Worm (Caenorhabditis elegans) whole organism, L4 larva: ENCODE measurements around the gene flh-3.
A peak's percentile ranks its signal among the peaks of the same experiment; 100 is the strongest.

Source experiments
- D1046.2 ChIP-seq: fragments of 200-800 bp; sonication (Bioruptor generic); IDR thresholded peaks from 2 replicates; pipeline ENCODE4 v1.3.6; 2022; ENCODE audit warnings: missing genetic modification characterization, missing compliant biosample characterization
- F10B5.3 ChIP-seq: sonication (generic microtip); optimal IDR thresholded peaks from 2 replicates; lab custom pipeline; 2016; ENCODE audit warnings: mild to moderate bottlenecking, missing genetic modification characterization, missing compliant biosample characterization
- T20F7.1 ChIP-seq: fragments of 200-800 bp; sonication (Bioruptor generic); optimal IDR thresholded peaks from 2 replicates; lab custom pipeline; 2018; ENCODE audit warnings: mild to moderate bottlenecking, missing genetic modification characterization, missing compliant biosample characterization
- Y48G9A.11 ChIP-seq: fragments of 200-800 bp; sonication (Bioruptor generic); IDR thresholded peaks from 2 replicates; pipeline ENCODE4 v1.3.6; 2022; ENCODE audit warnings: missing genetic modification reagents, missing genetic modification characterization, missing compliant biosample characterization
- Y5F2A.4 ChIP-seq: fragments of 200-800 bp; sonication (Bioruptor generic); optimal IDR thresholded peaks from 2 replicates; lab custom pipeline; 2018; ENCODE audit warnings: mild to moderate bottlenecking, missing genetic modification characterization, missing compliant biosample characterization
- Y75B8A.6 ChIP-seq: fragments of 200-800 bp; sonication (Bioruptor generic); IDR thresholded peaks from 2 replicates; pipeline ENCODE4 v1.3.6; 2022; ENCODE audit warnings: missing genetic modification reagents, missing genetic modification characterization, missing compliant biosample characterization
- aha-1 ChIP-seq: fragments of 150-350 bp; peaks from one replicate; lab custom pipeline; 2014; ENCODE audit warnings: missing biosample characterization, missing genetic modification characterization
- aly-2 ChIP-seq: sonication (generic microtip); optimal IDR thresholded peaks from 2 replicates; lab custom pipeline; 2018; ENCODE audit warnings: missing biosample characterization, missing genetic modification characterization
- ama-1 ChIP-seq: fragments of 150-350 bp; optimal IDR thresholded peaks from 2 replicates; lab custom pipeline; 2014; ENCODE audit warnings: inconsistent platforms, mixed read lengths
- ceh-20 ChIP-seq: fragments of 200-800 bp; sonication (Bioruptor generic); IDR thresholded peaks from 2 replicates; pipeline ENCODE4 v1.3.6; 2022; ENCODE audit warnings: missing genetic modification reagents, missing genetic modification characterization, missing compliant biosample characterization
- ceh-44 ChIP-seq: fragments of 200-800 bp; sonication (Bioruptor generic); IDR thresholded peaks from 2 replicates; pipeline ENCODE4 v1.3.6; 2022; ENCODE audit warnings: missing genetic modification reagents, missing genetic modification characterization, missing compliant biosample characterization
- daf-16 ChIP-seq, 3 experiments: sonication (generic microtip); optimal IDR thresholded peaks; 2 replicates each; lab custom pipeline; 2016 to 2017; ENCODE audit warnings: missing genetic modification characterization in 3 of 3, missing genetic modification reagents in 3 of 3, mild to moderate bottlenecking in 2 of 3, missing compliant biosample characterization in 2 of 3, missing biosample characterization in 1 of 3, moderate library complexity in 1 of 3
- dpl-1 ChIP-seq: fragments of 150-350 bp; optimal IDR thresholded peaks from 2 replicates; lab custom pipeline; 2014; ENCODE audit warnings: missing biosample characterization, missing genetic modification reagents, missing genetic modification characterization
- hif-1 ChIP-seq, 2 experiments: sonication (generic microtip); optimal IDR thresholded peaks; 2 replicates each; lab custom pipeline; 2016 to 2017; ENCODE audit warnings: missing compliant biosample characterization in 2 of 2, missing genetic modification characterization in 2 of 2, missing genetic modification reagents in 2 of 2, missing genotype in 2 of 2, mild to moderate bottlenecking in 1 of 2
- hlh-30 ChIP-seq: sonication (generic microtip); optimal IDR thresholded peaks from 2 replicates; lab custom pipeline; 2017; ENCODE audit warnings: antibody characterized with exemption, mild to moderate bottlenecking, missing genetic modification characterization, missing compliant biosample characterization; ENCODE audit not compliant: insufficient read depth
- lim-7 ChIP-seq: fragments of 200-800 bp; sonication (Bioruptor generic); IDR thresholded peaks from 2 replicates; pipeline ENCODE4 v1.3.6; 2022; ENCODE audit warnings: missing genetic modification characterization, missing compliant biosample characterization
- lin-15B ChIP-seq: fragments of 150-350 bp; sonication (generic microtip); optimal IDR thresholded peaks from 3 replicates; lab custom pipeline; 2014; ENCODE audit warnings: missing biosample characterization, missing genetic modification characterization
- lin-29 ChIP-seq: fragments of 200-800 bp; sonication (Bioruptor generic); IDR thresholded peaks from 2 replicates; pipeline ENCODE4 v1.3.6; 2022; ENCODE audit warnings: missing genetic modification reagents, missing genetic modification characterization, missing compliant biosample characterization
- lsy-2 ChIP-seq, 2 experiments: fragments of 150-350 bp in 1 of 2; sonication (generic microtip) in 1 of 2; optimal IDR thresholded peaks; 2 replicates each; lab custom pipeline; 2014 to 2017; ENCODE audit warnings: missing biosample characterization in 2 of 2, missing genetic modification characterization in 2 of 2
- mdl-1 ChIP-seq, 2 experiments: fragments of 150-350 bp in 1 of 2; sonication (generic microtip) in 1 of 2; optimal IDR thresholded peaks; 2 replicates each; lab custom pipeline; 2014 to 2017; ENCODE audit warnings: missing biosample characterization in 2 of 2, missing genetic modification characterization in 2 of 2
- mep-1 ChIP-seq: fragments of 150-350 bp; sonication (generic microtip); optimal IDR thresholded peaks from 3 replicates; lab custom pipeline; 2014; ENCODE audit warnings: missing biosample characterization, missing genetic modification characterization
- mes-2 ChIP-seq: sonication (generic microtip); optimal IDR thresholded peaks from 2 replicates; lab custom pipeline; 2016; ENCODE audit warnings: missing genotype, mild to moderate bottlenecking, missing genetic modification characterization, missing compliant biosample characterization; ENCODE audit not compliant: poor library complexity, severe bottlenecking
- nhr-102 ChIP-seq: sonication (generic microtip); optimal IDR thresholded peaks from 2 replicates; lab custom pipeline; 2016; ENCODE audit warnings: mild to moderate bottlenecking, missing genetic modification characterization, moderate library complexity, missing compliant biosample characterization
- nhr-28 ChIP-seq: fragments of 150-350 bp; optimal IDR thresholded peaks from 2 replicates; lab custom pipeline; 2014; ENCODE audit warnings: missing biosample characterization, missing genetic modification characterization
- nhr-41 ChIP-seq: fragments of 200-800 bp; sonication (Bioruptor generic); IDR thresholded peaks from 2 replicates; pipeline ENCODE4 v1.3.6; 2022; ENCODE audit warnings: missing genetic modification reagents, missing genetic modification characterization, missing compliant biosample characterization
- nhr-76 ChIP-seq: fragments of 150-350 bp; optimal IDR thresholded peaks from 2 replicates; lab custom pipeline; 2014; ENCODE audit warnings: missing biosample characterization, missing genetic modification characterization
- nhr-77 ChIP-seq: fragments of 150-350 bp; optimal IDR thresholded peaks from 2 replicates; lab custom pipeline; 2014; ENCODE audit warnings: missing biosample characterization, missing genetic modification characterization
- pha-4 ChIP-seq, 2 experiments: fragments of 150-350 bp in 1 of 2; fragments of 200-800 bp in 1 of 2; sonication (Bioruptor generic) in 1 of 2; IDR thresholded peaks in 1 of 2; optimal IDR thresholded peaks in 1 of 2; 2 replicates each; pipeline versions ENCODE4 v1.3.6 to Lab custom; 2014 to 2022; ENCODE audit warnings: missing genetic modification characterization in 2 of 2, missing genetic modification reagents in 2 of 2, missing biosample characterization in 1 of 2, missing compliant biosample characterization in 1 of 2
- php-3 ChIP-seq: fragments of 200-800 bp; sonication (Bioruptor generic); IDR thresholded peaks from 2 replicates; pipeline ENCODE4 v1.3.6; 2022; ENCODE audit warnings: missing genetic modification reagents, missing genetic modification characterization, missing compliant biosample characterization
- pqm-1 ChIP-seq: sonication (generic microtip); optimal IDR thresholded peaks from 2 replicates; lab custom pipeline; 2017; ENCODE audit warnings: missing biosample characterization, missing genetic modification characterization
- set-16 ChIP-seq: fragments of 200-800 bp; sonication (Bioruptor generic); IDR thresholded peaks from 2 replicates; pipeline ENCODE4 v1.3.6; 2022; ENCODE audit warnings: missing genetic modification reagents, missing genetic modification characterization, missing compliant biosample characterization
- skn-1 ChIP-seq: fragments of 150-350 bp; optimal IDR thresholded peaks from 2 replicates; lab custom pipeline; 2014; ENCODE audit warnings: missing biosample characterization, missing genetic modification characterization
- snpc-1.2 ChIP-seq: fragments of 200-800 bp; sonication (Bioruptor generic); IDR thresholded peaks from 2 replicates; pipeline ENCODE4 v1.3.6; 2022; ENCODE audit warnings: missing genetic modification reagents, missing genetic modification characterization, missing compliant biosample characterization
- snpc-4 ChIP-seq: fragments of 150-350 bp; optimal IDR thresholded peaks from 2 replicates; lab custom pipeline; 2014; ENCODE audit warnings: missing biosample characterization, missing genetic modification characterization
- spr-3 ChIP-seq: fragments of 200-800 bp; sonication (Bioruptor generic); optimal IDR thresholded peaks from 2 replicates; lab custom pipeline; 2018; ENCODE audit warnings: mild to moderate bottlenecking, missing genetic modification characterization, missing compliant biosample characterization
- tag-97 ChIP-seq: fragments of 200-800 bp; sonication (Bioruptor generic); IDR thresholded peaks from 2 replicates; pipeline ENCODE4 v1.3.6; 2022; ENCODE audit warnings: missing genetic modification characterization, missing compliant biosample characterization
- unc-62 ChIP-seq, 3 experiments: fragments of 150-350 bp in 1 of 3; sonication (generic microtip); optimal IDR thresholded peaks in 2 of 3; peaks in 1 of 3; 1 replicate in 1 of 3; 2 replicates in 2 of 3; lab custom pipeline; 2014 to 2017; ENCODE audit warnings: missing biosample characterization in 3 of 3, missing genetic modification characterization in 3 of 3, missing genetic modification reagents in 3 of 3, missing genotype in 1 of 3

The flh-3 gene

ce11 chrIV:9259687-9260086 lies 10.2 kb upstream of the flh-3 start, which contains the start of gene Y11D7A.10:
Gene Y11D7A.10 (minus strand): TSS chrIV:9259768.
- TF ChIP-seq aly-2 (tag; lab: Kevin White, UChicago) (no peak), aha-1 (peak; percentile 92), hlh-30 (tag; lab: Kevin White, UChicago) (peak; percentile 6), F10B5.3 (no peak), daf-16 (GFP tag; optimal IDR thresholded peaks at IDR 0.05; lab: Kevin White, UChicago) (no peak), daf-16 (tag; optimal IDR thresholded peaks at IDR 0.05; lab: Kevin White, UChicago) (peak; percentile 55), lim-7 (no peak), hif-1 (tag; optimal IDR thresholded peaks at IDR 0.05; lab: Kevin White, UChicago) (peak; percentile 72 to 89)

DNA sequence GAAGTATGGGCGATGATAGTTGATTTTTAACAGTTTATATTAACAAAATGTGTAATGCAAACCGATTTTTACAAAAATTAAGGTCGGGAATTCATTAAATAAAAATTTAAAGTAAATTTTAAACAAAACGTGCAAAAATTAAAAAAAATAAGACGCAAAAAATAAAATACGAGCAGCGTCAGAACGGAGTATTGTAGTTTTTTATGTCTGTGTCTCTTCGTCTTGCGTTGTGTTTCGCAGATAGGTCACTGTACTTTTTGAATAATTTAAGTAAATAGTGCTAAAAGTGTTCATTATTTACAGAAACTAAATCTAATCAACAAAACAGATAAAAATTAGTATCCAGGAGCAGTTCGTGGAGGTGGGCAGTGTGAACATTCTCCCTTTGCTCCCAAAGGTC lies 9.6 kb upstream of the flh-3 start:
- no peak for TF ChIP-seq unc-62 (GFP tag; optimal IDR thresholded peaks at IDR 0.05 in 1 of 2; lab: Kevin White, UChicago)
- no peak for TF ChIP-seq unc-62 (tag; optimal IDR thresholded peaks at IDR 0.05; lab: Kevin White, UChicago)
- no peak for TF ChIP-seq mdl-1 (tag; optimal IDR thresholded peaks at IDR 0.05; lab: Kevin White, UChicago)
- no peak for TF ChIP-seq nhr-41 (GFP tag; lab: Robert Waterston, UW)
- no peak for TF ChIP-seq php-3 (GFP tag; lab: Robert Waterston, UW)
- TF ChIP-seq pha-4 (GFP tag; IDR thresholded peaks at IDR 0.05; lab: Robert Waterston, UW): no peak
- no peak for TF ChIP-seq pha-4 (tag; optimal IDR thresholded peaks at IDR 0.05; lab: Kevin White, UChicago)
- no peak for TF ChIP-seq pqm-1 (tag; lab: Kevin White, UChicago)
- TF ChIP-seq tag-97: no peak
- no peak for TF ChIP-seq lsy-2 (tag; optimal IDR thresholded peaks at IDR 0.05; lab: Kevin White, UChicago)
- no peak for TF ChIP-seq ceh-44
- TF ChIP-seq ama-1 (lab: Kevin White, UChicago): no peak
- TF ChIP-seq hif-1 (tag; optimal IDR thresholded peaks at IDR 0.05; lab: Kevin White, UChicago): peak in 1 of 2 experiments; percentile 95
- no peak for TF ChIP-seq spr-3 (GFP tag; lab: Kevin White, UChicago)
- no peak for TF ChIP-seq lin-15B (tag; lab: Kevin White, UChicago)
- no peak for TF ChIP-seq lin-29
- TF ChIP-seq nhr-102 (tag; lab: Kevin White, UChicago): no peak
- no peak for TF ChIP-seq mep-1
- TF ChIP-seq dpl-1 (GFP tag; lab: Kevin White, UChicago): peak; percentile 24
- TF ChIP-seq nhr-28 (tag; lab: Kevin White, UChicago): no peak
- peak; percentile 10 for TF ChIP-seq mes-2 (tag; lab: Kevin White, UChicago)
- TF ChIP-seq Y5F2A.4 (GFP tag; lab: Kevin White, UChicago): no peak
- no peak for TF ChIP-seq snpc-4 (tag; lab: Kevin White, UChicago)
- TF ChIP-seq T20F7.1 (GFP tag; lab: Kevin White, UChicago): peak; percentile 94
- TF ChIP-seq set-16: no peak
- TF ChIP-seq skn-1 (tag; lab: Kevin White, UChicago): no peak
- peak; percentile 83 for TF ChIP-seq aha-1
- TF ChIP-seq, all 104 proteins: peak for 5

DNA sequence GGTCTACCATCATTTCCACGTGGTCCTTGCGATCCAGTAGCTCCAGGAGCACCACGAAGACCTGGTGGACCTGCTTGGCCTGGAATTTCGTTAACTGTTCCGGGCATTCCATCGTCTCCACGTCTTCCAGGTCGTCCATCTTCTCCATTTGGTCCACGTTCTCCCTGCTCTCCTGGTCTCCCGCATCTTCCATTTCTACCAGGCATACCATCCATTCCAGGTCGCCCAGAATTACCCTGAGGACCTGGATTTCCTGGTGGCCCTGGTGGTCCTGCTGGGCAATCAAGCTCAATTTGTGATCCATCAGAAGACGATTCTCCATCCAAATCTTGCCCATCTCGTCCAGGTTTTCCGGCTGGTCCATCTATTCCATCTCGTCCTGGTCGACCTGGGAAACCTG lies 9.1 kb upstream of the flh-3 start:
- TF ChIP-seq set-16 (peak; percentile 69), Y48G9A.11 (GFP tag; lab: Robert Waterston, UW) (no peak), D1046.2 (no peak), nhr-76 (tag; lab: Kevin White, UChicago) (no peak), Y75B8A.6 (GFP tag; lab: Robert Waterston, UW) (no peak), snpc-1.2 (GFP tag; lab: Robert Waterston, UW) (peak; percentile 55; the same call in 1 of the 2 replicates), T20F7.1 (GFP tag; lab: Kevin White, UChicago) (no peak), ceh-20 (GFP tag; lab: Robert Waterston, UW) (no peak), nhr-77 (tag; lab: Kevin White, UChicago) (no peak)
